Worm (Caenorhabditis elegans): Measurements from ENCODE around the gene C25E10.12.

DNA sequence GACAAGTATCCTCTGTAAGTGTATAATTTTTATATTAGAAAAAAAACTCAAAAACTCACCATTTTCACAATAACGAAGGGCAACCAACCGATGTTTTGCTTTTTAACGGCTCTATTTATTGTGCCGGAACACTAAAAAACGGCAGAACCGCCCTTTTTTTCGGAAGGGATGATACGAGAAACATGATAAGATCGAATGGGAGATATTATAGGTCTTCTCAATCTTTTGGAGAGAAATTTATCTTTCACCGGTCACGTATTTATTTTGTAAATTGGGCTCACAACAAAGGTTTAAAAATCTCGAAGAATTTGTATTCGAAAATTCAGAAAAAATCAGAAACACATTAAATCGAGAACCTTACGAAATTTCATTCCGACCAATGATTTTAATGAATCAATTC lies 7.5 kb downstream of the C25E10.12 start, which contains the start of gene swm-1:
- TF ChIP-seq ama-1 (optimal IDR thresholded peaks at IDR 0.05) (no peak), hnd-1 (tag; optimal IDR thresholded peaks at IDR 0.05) (no peak)

All from whole organism, early embryonic.